Worm (Caenorhabditis elegans) whole organism, early embryonic: ENCODE results near the gene nnt-1.

Experiments used
- B0310.2 ChIP-seq: sonication (generic microtip); optimal IDR thresholded peaks from 2 replicates; lab custom pipeline; 2016; ENCODE audit warnings: mild to moderate bottlenecking, missing genetic modification characterization, missing compliant biosample characterization
- aly-1 ChIP-seq: sonication (generic microtip); optimal IDR thresholded peaks from 2 replicates; lab custom pipeline; 2016; ENCODE audit warnings: missing genetic modification characterization, missing compliant biosample characterization
- ama-1 ChIP-seq: fragments of 150-350 bp; optimal IDR thresholded peaks from 2 replicates; lab custom pipeline; 2014
- ceh-36 ChIP-seq: sonication (generic microtip); optimal IDR thresholded peaks from 2 replicates; lab custom pipeline; 2016; ENCODE audit warnings: missing genetic modification characterization, inconsistent platforms, missing compliant biosample characterization
- ets-7 ChIP-seq: sonication (generic microtip); optimal IDR thresholded peaks from 2 replicates; lab custom pipeline; 2016; ENCODE audit warnings: missing genotype, missing genetic modification characterization, missing compliant biosample characterization
- hmg-4 ChIP-seq: fragments of 200-800 bp; sonication (Bioruptor generic); optimal IDR thresholded peaks from 2 replicates; lab custom pipeline; 2018; ENCODE audit warnings: mild to moderate bottlenecking, missing genetic modification characterization, missing compliant biosample characterization
- hnd-1 ChIP-seq: sonication (generic microtip); optimal IDR thresholded peaks from 2 replicates; lab custom pipeline; 2016; ENCODE audit warnings: missing genetic modification characterization, missing compliant biosample characterization
- pes-1 ChIP-seq: fragments of 200-800 bp; sonication (Bioruptor generic); IDR thresholded peaks from 2 replicates; pipeline ENCODE4 v1.3.6; 2022; ENCODE audit warnings: missing genetic modification reagents, missing genetic modification characterization, missing compliant biosample characterization
- scrt-1 ChIP-seq: fragments of 200-800 bp; sonication (Bioruptor generic); IDR thresholded peaks from 2 replicates; pipeline ENCODE4 v1.3.6; 2022; ENCODE audit warnings: missing genetic modification characterization, missing compliant biosample characterization
- sea-1 ChIP-seq: fragments of 200-800 bp; sonication (Bioruptor generic); conservative IDR thresholded peaks from 2 replicates; pipeline ENCODE4 v1.3.6; 2022; ENCODE audit warnings: missing genetic modification characterization, missing compliant biosample characterization
- tbx-37 ChIP-seq: fragments of 200-800 bp; sonication (Bioruptor generic); conservative IDR thresholded peaks from 2 replicates; pipeline ENCODE4 v1.3.6; 2022; ENCODE audit warnings: missing genetic modification reagents, missing genetic modification characterization, missing compliant biosample characterization
- tra-4 ChIP-seq: sonication (generic microtip); optimal IDR thresholded peaks from 2 replicates; lab custom pipeline; 2017; ENCODE audit warnings: missing genetic modification characterization, missing compliant biosample characterization

- TF ChIP-seq tbx-37 (GFP tag; lab: Robert Waterston, UW) (no peak), tra-4 (tag; lab: Kevin White, UChicago) (no peak), ama-1 (lab: Kevin White, UChicago) (no peak), scrt-1 (GFP tag; lab: Robert Waterston, UW) (no peak), ceh-36 (tag; lab: Kevin White, UChicago) (no peak), aly-1 (tag; lab: Kevin White, UChicago) (no peak), ets-7 (tag; lab: Kevin White, UChicago) (no peak), sea-1 (GFP tag; lab: Robert Waterston, UW) (no peak), hnd-1 (no peak), pes-1 (GFP tag; lab: Robert Waterston, UW) (no peak), B0310.2 (no peak), hmg-4 (no peak)
Observed at ce11 chrX:6129277-6129676, 7.2 kb downstream of the nnt-1 start.
